Worm (Caenorhabditis elegans) whole organism, L2 larva: ENCODE measurements around the gene acs-10.
A peak's percentile ranks its signal among the peaks of the same experiment; 100 is the strongest.

Source experiments
- C34F6.9 ChIP-seq: fragments of 150-350 bp; optimal IDR thresholded peaks from 2 replicates; lab custom pipeline; 2014; ENCODE audit warnings: missing biosample characterization, missing genetic modification characterization
- F13H6.1 ChIP-seq: sonication (generic microtip); optimal IDR thresholded peaks from 2 replicates; lab custom pipeline; 2016; ENCODE audit warnings: missing genetic modification characterization, missing compliant biosample characterization
- R02D3.7 ChIP-seq: fragments of 150-350 bp; optimal IDR thresholded peaks from 2 replicates; lab custom pipeline; 2014; ENCODE audit warnings: missing biosample characterization, missing genetic modification characterization
- Y55F3AM.14 ChIP-seq: fragments of 200-800 bp; sonication (Bioruptor generic); optimal IDR thresholded peaks from 2 replicates; lab custom pipeline; 2018; ENCODE audit warnings: mild to moderate bottlenecking, missing genetic modification characterization, missing compliant biosample characterization
- ZK546.5 ChIP-seq: sonication (generic microtip); optimal IDR thresholded peaks from 2 replicates; lab custom pipeline; 2017; ENCODE audit warnings: missing biosample characterization, missing genetic modification characterization
- alr-1 ChIP-seq: fragments of 150-350 bp; optimal IDR thresholded peaks from 2 replicates; lab custom pipeline; 2014; ENCODE audit warnings: missing biosample characterization, missing genetic modification characterization
- aly-2 ChIP-seq: fragments of 150-350 bp; optimal IDR thresholded peaks from 2 replicates; lab custom pipeline; 2014; ENCODE audit warnings: missing biosample characterization, missing genetic modification characterization
- ama-1 ChIP-seq: fragments of 150-350 bp; optimal IDR thresholded peaks from 2 replicates; lab custom pipeline; 2018; ENCODE audit warnings: inconsistent platforms
- blmp-1 ChIP-seq: sonication (generic microtip); optimal IDR thresholded peaks from 2 replicates; lab custom pipeline; 2017; ENCODE audit warnings: missing genetic modification characterization, mild to moderate bottlenecking, missing compliant biosample characterization, antibody characterized with exemption, moderate library complexity; ENCODE audit not compliant: insufficient read depth
- ceh-16 ChIP-seq: fragments of 150-350 bp; optimal IDR thresholded peaks from 2 replicates; lab custom pipeline; 2014; ENCODE audit warnings: missing biosample characterization, missing genetic modification characterization
- ceh-82 ChIP-seq: fragments of 150-350 bp; optimal IDR thresholded peaks from 2 replicates; lab custom pipeline; 2014; ENCODE audit warnings: missing biosample characterization, missing genetic modification characterization
- crh-2 ChIP-seq: sonication (generic microtip); optimal IDR thresholded peaks from 2 replicates; lab custom pipeline; 2017; ENCODE audit warnings: missing biosample characterization, missing genetic modification characterization
- dmd-4 ChIP-seq: sonication (generic microtip); optimal IDR thresholded peaks from 2 replicates; lab custom pipeline; 2017; ENCODE audit warnings: missing biosample characterization, missing genetic modification characterization
- egl-27 ChIP-seq: sonication (generic microtip); optimal IDR thresholded peaks from 3 replicates; lab custom pipeline; 2017; ENCODE audit warnings: missing biosample characterization, missing genetic modification reagents, missing genetic modification characterization
- elt-1 ChIP-seq: fragments of 150-350 bp; optimal IDR thresholded peaks from 2 replicates; lab custom pipeline; 2014; ENCODE audit warnings: missing biosample characterization, missing genetic modification characterization
- elt-3 ChIP-seq: sonication (generic microtip); optimal IDR thresholded peaks from 2 replicates; lab custom pipeline; 2017; ENCODE audit warnings: missing biosample characterization, missing genetic modification characterization
- fos-1 ChIP-seq: fragments of 150-350 bp; optimal IDR thresholded peaks from 2 replicates; lab custom pipeline; 2014; ENCODE audit warnings: missing biosample characterization, missing genetic modification characterization
- gmeb-1 ChIP-seq: fragments of 150-350 bp; optimal IDR thresholded peaks from 2 replicates; lab custom pipeline; 2014; ENCODE audit warnings: missing biosample characterization, missing genetic modification characterization
- lin-11 ChIP-seq: fragments of 150-350 bp; sonication (generic microtip); optimal IDR thresholded peaks from 2 replicates; lab custom pipeline; 2014; ENCODE audit warnings: missing biosample characterization, missing genetic modification characterization, inconsistent platforms, mixed read lengths
- lin-13 ChIP-seq: fragments of 150-350 bp; optimal IDR thresholded peaks from 2 replicates; lab custom pipeline; 2014; ENCODE audit warnings: missing biosample characterization, missing genetic modification reagents, missing genetic modification characterization
- lsy-2 ChIP-seq, 2 experiments: fragments of 150-350 bp in 1 of 2; sonication (generic microtip) in 1 of 2; optimal IDR thresholded peaks; 2 replicates each; lab custom pipeline; 2014 to 2017; ENCODE audit warnings: missing biosample characterization in 2 of 2, missing genetic modification characterization in 2 of 2
- mab-5 ChIP-seq: fragments of 150-350 bp; optimal IDR thresholded peaks from 2 replicates; lab custom pipeline; 2014; ENCODE audit warnings: missing biosample characterization, missing genetic modification characterization
- mbf-1 ChIP-seq: sonication (generic microtip); optimal IDR thresholded peaks from 2 replicates; lab custom pipeline; 2017; ENCODE audit warnings: missing biosample characterization, missing genetic modification characterization
- mdl-1 ChIP-seq, 2 experiments: fragments of 150-350 bp in 1 of 2; sonication (generic microtip) in 1 of 2; optimal IDR thresholded peaks; 2 replicates each; lab custom pipeline; 2017; ENCODE audit warnings: missing biosample characterization in 2 of 2, missing genetic modification characterization in 2 of 2
- nhr-10 ChIP-seq: sonication (generic microtip); optimal IDR thresholded peaks from 2 replicates; lab custom pipeline; 2017; ENCODE audit warnings: missing biosample characterization, missing genetic modification characterization
- nhr-11 ChIP-seq: fragments of 150-350 bp; optimal IDR thresholded peaks from 2 replicates; lab custom pipeline; 2014; ENCODE audit warnings: missing biosample characterization, missing genetic modification characterization
- nhr-12 ChIP-seq: fragments of 150-350 bp; optimal IDR thresholded peaks from 2 replicates; lab custom pipeline; 2014; ENCODE audit warnings: missing biosample characterization, missing genetic modification characterization
- nhr-129 ChIP-seq: fragments of 150-350 bp; optimal IDR thresholded peaks from 2 replicates; lab custom pipeline; 2014; ENCODE audit warnings: missing biosample characterization, missing genetic modification characterization
- nhr-21 ChIP-seq: fragments of 150-350 bp; optimal IDR thresholded peaks from 2 replicates; lab custom pipeline; 2014; ENCODE audit warnings: missing biosample characterization, missing genetic modification characterization
- nhr-23 ChIP-seq: fragments of 150-350 bp; optimal IDR thresholded peaks from 2 replicates; lab custom pipeline; 2014; ENCODE audit warnings: missing biosample characterization, missing genetic modification reagents, missing genetic modification characterization
- nhr-237 ChIP-seq: fragments of 150-350 bp; optimal IDR thresholded peaks from 2 replicates; lab custom pipeline; 2014; ENCODE audit warnings: missing biosample characterization, missing genetic modification characterization
- nhr-25 ChIP-seq: fragments of 150-350 bp; sonication (generic microtip); optimal IDR thresholded peaks from 3 replicates; lab custom pipeline; 2014; ENCODE audit warnings: missing biosample characterization, missing genetic modification characterization
- nhr-6 ChIP-seq: fragments of 150-350 bp; optimal IDR thresholded peaks from 2 replicates; lab custom pipeline; 2014; ENCODE audit warnings: missing biosample characterization, missing genetic modification characterization
- nhr-77 ChIP-seq: fragments of 150-350 bp; optimal IDR thresholded peaks from 2 replicates; lab custom pipeline; 2014; ENCODE audit warnings: missing biosample characterization, missing genetic modification characterization
- peb-1 ChIP-seq: fragments of 150-350 bp; optimal IDR thresholded peaks from 2 replicates; lab custom pipeline; 2014; ENCODE audit warnings: missing biosample characterization, missing genetic modification characterization
- sem-4 ChIP-seq: fragments of 150-350 bp; optimal IDR thresholded peaks from 2 replicates; lab custom pipeline; 2014; ENCODE audit warnings: missing biosample characterization, missing genetic modification reagents, missing genetic modification characterization
- skn-1 ChIP-seq: sonication (generic microtip); optimal IDR thresholded peaks from 2 replicates; lab custom pipeline; 2017; ENCODE audit warnings: missing biosample characterization, missing genetic modification characterization
- sma-3 ChIP-seq: sonication (generic microtip); optimal IDR thresholded peaks from 2 replicates; lab custom pipeline; 2016; ENCODE audit warnings: missing genetic modification reagents, missing genetic modification characterization, missing compliant biosample characterization
- sma-9 ChIP-seq, 2 experiments: fragments of 150-350 bp in 1 of 2; sonication (generic microtip) in 1 of 2; optimal IDR thresholded peaks; 2 replicates each; lab custom pipeline; 2014 to 2016; ENCODE audit warnings: missing genetic modification characterization in 2 of 2, mild to moderate bottlenecking in 1 of 2, missing biosample characterization in 1 of 2, missing compliant biosample characterization in 1 of 2, missing genetic modification reagents in 1 of 2, moderate library complexity in 1 of 2
- snpc-4 ChIP-seq: fragments of 150-350 bp; optimal IDR thresholded peaks from 2 replicates; lab custom pipeline; 2014; ENCODE audit warnings: missing biosample characterization, missing genetic modification characterization
- unc-39 ChIP-seq: fragments of 150-350 bp; optimal IDR thresholded peaks from 2 replicates; lab custom pipeline; 2014; ENCODE audit warnings: missing biosample characterization, missing genetic modification characterization
- unc-55 ChIP-seq: fragments of 150-350 bp; sonication (generic microtip); optimal IDR thresholded peaks from 3 replicates; lab custom pipeline; 2014; ENCODE audit warnings: missing biosample characterization, missing genetic modification reagents, missing genetic modification characterization
- unc-62 ChIP-seq: fragments of 150-350 bp; optimal IDR thresholded peaks from 2 replicates; lab custom pipeline; 2014; ENCODE audit warnings: missing biosample characterization, missing genetic modification reagents, missing genetic modification characterization
- zag-1 ChIP-seq: fragments of 150-350 bp; optimal IDR thresholded peaks from 2 replicates; lab custom pipeline; 2014; ENCODE audit warnings: missing biosample characterization, missing genetic modification characterization
- ztf-1 ChIP-seq: fragments of 200-800 bp; sonication (Bioruptor generic); conservative IDR thresholded peaks from 2 replicates; pipeline ENCODE4 v1.3.6; 2022; ENCODE audit warnings: missing genetic modification characterization, missing compliant biosample characterization
- ztf-11 ChIP-seq: sonication (generic microtip); optimal IDR thresholded peaks from 2 replicates; lab custom pipeline; 2017; ENCODE audit warnings: missing biosample characterization, missing genetic modification characterization
- ztf-4 ChIP-seq: fragments of 150-350 bp; optimal IDR thresholded peaks from 2 replicates; lab custom pipeline; 2014; ENCODE audit warnings: missing biosample characterization, missing genetic modification characterization

acs-10 gene

DNA sequence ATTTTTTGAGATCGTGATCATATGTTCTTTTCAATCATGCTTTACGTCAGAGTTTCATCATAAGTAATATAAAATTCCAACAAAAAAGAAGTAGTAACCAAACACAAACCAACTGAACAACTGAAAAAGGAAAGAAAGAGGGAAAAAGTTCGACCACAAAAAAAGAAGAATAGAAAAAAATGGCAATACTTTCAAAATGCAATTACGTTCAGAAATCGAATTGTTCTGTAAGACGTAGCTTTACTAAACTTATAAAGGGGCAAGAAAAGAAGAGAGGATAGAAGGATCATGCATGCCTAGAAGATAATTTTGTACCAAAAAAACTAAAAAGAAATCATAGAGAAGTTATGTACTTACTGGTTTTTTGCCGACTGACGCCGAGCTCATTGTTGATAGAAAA, 5.6 kb upstream of the acs-10 start:
- TF ChIP-seq zag-1 (tag; lab: Kevin White, UChicago) (no peak), sma-9 (GFP tag; optimal IDR thresholded peaks at IDR 0.05; lab: Kevin White, UChicago) (peak; percentile 47), sma-9 (tag; optimal IDR thresholded peaks at IDR 0.05; lab: Kevin White, UChicago) (no peak), lsy-2 (tag; optimal IDR thresholded peaks at IDR 0.05; lab: Kevin White, UChicago) (peak in 1 of 2 experiments; percentile 21), sem-4 (peak; percentile 58)

DNA sequence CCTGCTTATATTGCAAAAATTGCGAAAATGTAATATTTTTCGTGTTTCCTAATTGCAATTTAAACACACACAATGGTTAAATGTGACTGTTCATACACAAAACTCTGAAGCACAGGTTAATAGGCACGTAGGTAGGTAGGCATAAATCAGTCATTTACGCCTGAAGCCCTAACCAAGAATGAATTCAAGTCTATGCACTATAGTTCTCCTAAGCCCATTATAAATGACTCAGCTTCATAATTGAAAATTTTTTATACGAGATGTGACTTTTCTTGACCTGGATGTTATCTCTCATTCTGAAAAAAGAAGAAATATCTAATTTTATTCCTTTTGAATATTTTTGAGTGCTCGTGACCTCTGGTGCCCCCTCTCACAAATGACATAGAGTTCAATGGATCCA, 4.5 kb upstream of the acs-10 start:
- TF ChIP-seq nhr-21 (tag; lab: Kevin White, UChicago) (no peak), nhr-129 (tag; lab: Kevin White, UChicago) (no peak), egl-27 (tag; lab: Kevin White, UChicago) (no peak), ama-1 (lab: Kevin White, UChicago) (no peak), unc-55 (GFP tag; lab: Kevin White, UChicago) (no peak), Y55F3AM.14 (GFP tag; lab: Kevin White, UChicago) (no peak), mab-5 (tag; lab: Kevin White, UChicago) (no peak), sma-9 (GFP tag; optimal IDR thresholded peaks at IDR 0.05; lab: Kevin White, UChicago) (no peak), sma-9 (tag; optimal IDR thresholded peaks at IDR 0.05; lab: Kevin White, UChicago) (no peak), crh-2 (tag; lab: Kevin White, UChicago) (no peak), nhr-11 (tag; lab: Kevin White, UChicago) (no peak), nhr-77 (tag; lab: Kevin White, UChicago) (no peak), nhr-237 (tag; lab: Kevin White, UChicago) (no peak), mdl-1 (tag; optimal IDR thresholded peaks at IDR 0.05; lab: Kevin White, UChicago) (no peak), ZK546.5 (no peak), ceh-82 (tag; lab: Kevin White, UChicago) (no peak), nhr-6 (no peak)
- TF ChIP-seq, all 48 proteins: peak for 0

DNA sequence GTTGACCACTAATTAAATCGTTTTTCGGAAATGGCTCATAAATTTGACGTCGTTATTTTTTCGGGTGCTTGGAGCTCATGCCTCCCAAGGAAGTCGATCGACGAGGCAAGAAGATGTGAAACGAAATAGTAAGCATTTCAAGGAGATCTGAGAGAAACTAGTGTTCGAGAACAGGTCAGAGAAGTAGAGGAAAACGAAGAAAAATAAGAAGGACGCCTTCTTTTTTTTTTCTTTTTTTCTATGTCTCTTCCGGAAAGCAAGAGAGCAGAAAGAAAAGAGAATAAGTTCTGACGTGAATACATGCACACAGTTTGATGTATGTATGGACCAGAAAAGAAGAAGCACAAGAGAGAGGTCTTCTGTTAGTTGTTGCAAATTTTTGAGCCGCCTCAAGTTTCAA, 2.7 kb upstream of the acs-10 start:
- peak; percentile 81 for TF ChIP-seq unc-55 (GFP tag; lab: Kevin White, UChicago)
- peak; percentile 39 for TF ChIP-seq nhr-129 (tag; lab: Kevin White, UChicago)
- no peak for TF ChIP-seq blmp-1 (tag; lab: Kevin White, UChicago)
- TF ChIP-seq crh-2 (tag; lab: Kevin White, UChicago): no peak
- peak; percentile 66 for TF ChIP-seq mab-5 (tag; lab: Kevin White, UChicago)
- TF ChIP-seq F13H6.1: peak; percentile 40
- peak; percentile 72 for TF ChIP-seq sma-9 (GFP tag; optimal IDR thresholded peaks at IDR 0.05; lab: Kevin White, UChicago)
- no peak for TF ChIP-seq sma-9 (tag; optimal IDR thresholded peaks at IDR 0.05; lab: Kevin White, UChicago)
- no peak for TF ChIP-seq unc-39 (tag; lab: Kevin White, UChicago)
- TF ChIP-seq nhr-10 (tag; lab: Kevin White, UChicago): no peak
- peak in 1 of 2 experiments; percentile 9 for TF ChIP-seq mdl-1 (tag; optimal IDR thresholded peaks at IDR 0.05; lab: Kevin White, UChicago)
- TF ChIP-seq ceh-16 (tag; lab: Kevin White, UChicago): no peak
- TF ChIP-seq lin-11: no peak
- no peak for TF ChIP-seq peb-1 (tag; lab: Kevin White, UChicago)
- TF ChIP-seq nhr-25 (tag; lab: Kevin White, UChicago): no peak
- TF ChIP-seq nhr-21 (tag; lab: Kevin White, UChicago): no peak
- no peak for TF ChIP-seq nhr-23 (tag; lab: Kevin White, UChicago)
- TF ChIP-seq nhr-237 (tag; lab: Kevin White, UChicago): peak; percentile 20
- TF ChIP-seq skn-1 (tag; lab: Kevin White, UChicago): no peak
- peak; percentile 82 for TF ChIP-seq C34F6.9 (tag; lab: Kevin White, UChicago)
- no peak for TF ChIP-seq aly-2 (tag; lab: Kevin White, UChicago)
- no peak for TF ChIP-seq mbf-1 (tag; lab: Kevin White, UChicago)
- TF ChIP-seq ztf-4 (tag; lab: Kevin White, UChicago): no peak
- no peak for TF ChIP-seq nhr-77 (tag; lab: Kevin White, UChicago)
- TF ChIP-seq alr-1 (tag; lab: Kevin White, UChicago): no peak
- TF ChIP-seq nhr-11 (tag; lab: Kevin White, UChicago): no peak
- no peak for TF ChIP-seq nhr-6
- TF ChIP-seq ztf-11 (tag; lab: Kevin White, UChicago): no peak
- no peak for TF ChIP-seq zag-1 (tag; lab: Kevin White, UChicago)
- TF ChIP-seq elt-3: no peak
- no peak for TF ChIP-seq gmeb-1 (tag; lab: Kevin White, UChicago)
- no peak for TF ChIP-seq fos-1 (tag; lab: Kevin White, UChicago)
- TF ChIP-seq dmd-4: no peak
- no peak for TF ChIP-seq egl-27 (tag; lab: Kevin White, UChicago)
- no peak for TF ChIP-seq lin-13
- TF ChIP-seq ama-1 (lab: Kevin White, UChicago): no peak
- peak; percentile 30 for TF ChIP-seq Y55F3AM.14 (GFP tag; lab: Kevin White, UChicago)
- TF ChIP-seq snpc-4: no peak
- TF ChIP-seq ZK546.5: no peak
- no peak for TF ChIP-seq unc-62 (GFP tag; lab: Kevin White, UChicago)
- TF ChIP-seq elt-1 (tag; lab: Kevin White, UChicago): no peak
- TF ChIP-seq ceh-82 (tag; lab: Kevin White, UChicago): no peak
- peak; percentile 8 to 67 for TF ChIP-seq lsy-2 (tag; optimal IDR thresholded peaks at IDR 0.05; lab: Kevin White, UChicago)
- no peak for TF ChIP-seq R02D3.7 (tag; lab: Kevin White, UChicago)
- TF ChIP-seq sem-4: no peak
- no peak for TF ChIP-seq ztf-1
- no peak for TF ChIP-seq nhr-12 (tag; lab: Kevin White, UChicago)
- TF ChIP-seq sma-3: no peak
